Fruit fly (Drosophila melanogaster) whole organism, pupa: ENCODE data around the gene CG4213.

Source experiments
- CG12605 ChIP-seq: fragments of 200-800 bp; sonication (Bioruptor generic); IDR thresholded peaks from 2 replicates; pipeline ENCODE4 v1.3.6; 2022; ENCODE audit warnings: missing biosample characterization, missing genetic modification characterization
- CG14655 ChIP-seq: fragments of 200-800 bp; sonication (Bioruptor generic); optimal IDR thresholded peaks from 3 replicates; lab custom pipeline; 2017; ENCODE audit warnings: mild to moderate bottlenecking, missing biosample characterization, missing genetic modification reagents, missing genetic modification characterization
- CG15710 ChIP-seq: fragments of 200-800 bp; sonication (Bioruptor generic); optimal IDR thresholded peaks from 2 replicates; lab custom pipeline; 2018; ENCODE audit warnings: missing biosample characterization, mild to moderate bottlenecking, missing genetic modification characterization, moderate library complexity
- CG32121 ChIP-seq: fragments of 200-800 bp; sonication (Bioruptor generic); IDR thresholded peaks from 2 replicates; pipeline ENCODE4 v1.3.6; 2022; ENCODE audit warnings: missing biosample characterization, missing genetic modification characterization
- CG34367 ChIP-seq: fragments of 200-800 bp; sonication (Bioruptor generic); optimal IDR thresholded peaks from 2 replicates; lab custom pipeline; 2018; ENCODE audit warnings: missing biosample characterization, mild to moderate bottlenecking, missing genetic modification characterization
- D1 ChIP-seq: fragments of 200-800 bp; sonication (Bioruptor generic); optimal IDR thresholded peaks from 2 replicates; lab custom pipeline; 2018; ENCODE audit warnings: missing biosample characterization, mild to moderate bottlenecking, missing genetic modification characterization, moderate library complexity
- Ets98B ChIP-seq: fragments of 200-800 bp; sonication (Bioruptor generic); IDR thresholded peaks from 2 replicates; pipeline ENCODE4 v1.3.6; 2022; ENCODE audit warnings: missing biosample characterization, missing genetic modification characterization
- Pif1A ChIP-seq: fragments of 200-800 bp; sonication (Bioruptor generic); optimal IDR thresholded peaks from 3 replicates; lab custom pipeline; 2016; ENCODE audit warnings: missing biosample characterization, missing genetic modification characterization
- fd96Ca ChIP-seq: fragments of 200-800 bp; sonication (Bioruptor generic); IDR thresholded peaks from 3 replicates; pipeline ENCODE4 v1.3.6; 2022; ENCODE audit warnings: missing biosample characterization, missing genetic modification characterization

dm6 chr2L:429680-430484 is 27.9 kb upstream of the CG4213 start:
- TF ChIP-seq CG32121 (GFP tag; lab: Robert Waterston, UW) (no peak), CG14655 (peak; percentile 88), CG34367 (peak; percentile 70), Ets98B (GFP tag; lab: Robert Waterston, UW) (peak; percentile 34), Pif1A (GFP tag; lab: Kevin White, UChicago) (peak; percentile 87), fd96Ca (GFP tag; lab: Robert Waterston, UW) (peak; percentile 77), D1 (tag; lab: Kevin White, UChicago) (peak; percentile 82), CG15710 (tag; lab: Kevin White, UChicago) (peak; percentile 81), CG12605 (GFP tag; lab: Robert Waterston, UW) (peak; percentile 62; the same call in 1 of the 2 replicates)
